Fruit fly (Drosophila melanogaster) whole organism, embryonic: ENCODE data around the gene GABPI.
A peak's percentile ranks its signal among the peaks of the same experiment; 100 is the strongest.

Experiments used
- Bdp1 ChIP-seq: fragments of 200-800 bp; sonication (Bioruptor generic); optimal IDR thresholded peaks from 3 replicates; lab custom pipeline; 2016; ENCODE audit warnings: missing biosample characterization, missing genetic modification characterization
- Bgb ChIP-seq: fragments of 200-800 bp; sonication (Bioruptor generic); IDR thresholded peaks from 2 replicates; pipeline ENCODE4 v1.3.6; 2022; ENCODE audit warnings: missing biosample characterization, missing genetic modification characterization; ENCODE audit not compliant: partially characterized antibody
- CG10565 ChIP-seq: fragments of 200-800 bp; sonication (Bioruptor generic); optimal IDR thresholded peaks from 3 replicates; lab custom pipeline; 2016; ENCODE audit warnings: missing biosample characterization, mild to moderate bottlenecking, missing genetic modification characterization
- CG11085 ChIP-seq: fragments of 200-800 bp; sonication (Bioruptor generic); IDR thresholded peaks from 2 replicates; pipeline ENCODE4 v1.3.6; 2022; ENCODE audit warnings: missing biosample characterization, missing genetic modification characterization
- CG13775 ChIP-seq: fragments of 200-800 bp; sonication (Bioruptor generic); optimal IDR thresholded peaks from 3 replicates; lab custom pipeline; 2017; ENCODE audit warnings: missing biosample characterization, mild to moderate bottlenecking, missing genetic modification characterization
- CG17612 ChIP-seq: fragments of 200-800 bp; sonication (Bioruptor generic); IDR thresholded peaks from 2 replicates; pipeline ENCODE4 v1.3.6; 2022; ENCODE audit warnings: missing biosample characterization, missing genetic modification characterization
- CG1832 ChIP-seq: fragments of 200-800 bp; sonication (Bioruptor generic); optimal IDR thresholded peaks from 2 replicates; lab custom pipeline; 2017; ENCODE audit warnings: missing biosample characterization, mild to moderate bottlenecking, missing genetic modification characterization, inconsistent platforms
- CG18476 ChIP-seq: fragments of 200-800 bp; sonication (Bioruptor generic); optimal IDR thresholded peaks from 2 replicates; lab custom pipeline; 2016; ENCODE audit warnings: missing biosample characterization, mild to moderate bottlenecking, missing genetic modification characterization
- CG34376 ChIP-seq: fragments of 200-800 bp; sonication (Bioruptor generic); optimal IDR thresholded peaks from 2 replicates; lab custom pipeline; 2018; ENCODE audit warnings: missing biosample characterization, mild to moderate bottlenecking, missing genetic modification characterization
- CG42726 ChIP-seq: fragments of 200-800 bp; sonication (Bioruptor generic); IDR thresholded peaks from 2 replicates; pipeline ENCODE4 v1.3.6; 2022; ENCODE audit warnings: missing biosample characterization, missing genetic modification characterization; ENCODE audit not compliant: partially characterized antibody
- CG4282 ChIP-seq: fragments of 200-800 bp; sonication (Bioruptor generic); optimal IDR thresholded peaks from 2 replicates; lab custom pipeline; 2016; ENCODE audit warnings: missing biosample characterization, missing genetic modification characterization
- CG4820 ChIP-seq: fragments of 200-800 bp; sonication (Bioruptor generic); optimal IDR thresholded peaks from 3 replicates; lab custom pipeline; 2016; ENCODE audit warnings: missing biosample characterization, missing genetic modification characterization
- CG7839 ChIP-seq: fragments of 200-800 bp; sonication (Bioruptor generic); optimal IDR thresholded peaks from 3 replicates; lab custom pipeline; 2018; ENCODE audit warnings: missing biosample characterization, mild to moderate bottlenecking, missing genetic modification characterization, moderate library complexity
- CG8388 ChIP-seq: fragments of 200-800 bp; sonication (Bioruptor generic); optimal IDR thresholded peaks from 2 replicates; lab custom pipeline; 2019; ENCODE audit warnings: missing biosample characterization, mild to moderate bottlenecking, missing genetic modification characterization, moderate library complexity
- CG9932 ChIP-seq: fragments of 200-800 bp; sonication (Bioruptor generic); IDR thresholded peaks from 2 replicates; pipeline ENCODE4 v1.3.6; 2022; ENCODE audit warnings: missing biosample characterization, missing genetic modification characterization
- D19B ChIP-seq: fragments of 200-800 bp; sonication (Bioruptor generic); optimal IDR thresholded peaks from 2 replicates; lab custom pipeline; 2017; ENCODE audit warnings: missing biosample characterization, mild to moderate bottlenecking, missing genetic modification characterization
- Dip3 ChIP-seq: fragments of 200-800 bp; sonication (Bioruptor generic); optimal IDR thresholded peaks from 3 replicates; lab custom pipeline; 2016; ENCODE audit warnings: missing biosample characterization, missing genetic modification characterization
- Dll ChIP-seq: fragments of 200-800 bp; sonication (Bioruptor generic); IDR thresholded peaks from 4 replicates; pipeline ENCODE4 v1.3.6; 2022; ENCODE audit warnings: missing biosample characterization, missing genetic modification characterization; ENCODE audit not compliant: partially characterized antibody
- Ets97D ChIP-seq: fragments of 200-800 bp; sonication (Bioruptor generic); optimal IDR thresholded peaks from 3 replicates; lab custom pipeline; 2016; ENCODE audit warnings: missing biosample characterization, missing genetic modification characterization
- Kr ChIP-seq: fragments of 200-800 bp; sonication (Bioruptor generic); optimal IDR thresholded peaks from 2 replicates; lab custom pipeline; 2017; ENCODE audit warnings: missing biosample characterization, mild to moderate bottlenecking, missing genetic modification characterization
- NfI ChIP-seq: fragments of 200-800 bp; sonication (Bioruptor generic); optimal IDR thresholded peaks from 3 replicates; lab custom pipeline; 2018; ENCODE audit warnings: missing biosample characterization, mild to moderate bottlenecking, missing genetic modification characterization, moderate library complexity
- Sin3A ChIP-seq: fragments of >200 bp; optimal IDR thresholded peaks from 2 replicates; lab custom pipeline; 2018
- Sox102F ChIP-seq: fragments of 200-800 bp; sonication (Bioruptor generic); optimal IDR thresholded peaks from 2 replicates; lab custom pipeline; 2018; ENCODE audit warnings: missing biosample characterization, mild to moderate bottlenecking, missing genetic modification characterization, moderate library complexity
- ac ChIP-seq: fragments of 200-800 bp; sonication (Bioruptor generic); optimal IDR thresholded peaks from 3 replicates; lab custom pipeline; 2017; ENCODE audit warnings: missing biosample characterization, mild to moderate bottlenecking, missing genetic modification characterization
- aop ChIP-seq: fragments of 200-800 bp; sonication (Bioruptor generic); IDR thresholded peaks from 2 replicates; pipeline ENCODE4 v1.3.6; 2022; ENCODE audit warnings: missing biosample characterization, missing genetic modification characterization
- ap ChIP-seq: fragments of 200-800 bp; sonication (Bioruptor generic); IDR thresholded peaks from 2 replicates; pipeline ENCODE4 v1.3.6; 2022; ENCODE audit warnings: missing biosample characterization, missing genetic modification characterization
- az2 ChIP-seq: fragments of 200-800 bp; sonication (Bioruptor generic); optimal IDR thresholded peaks from 3 replicates; lab custom pipeline; 2016; ENCODE audit warnings: missing biosample characterization, missing genetic modification characterization
- cato ChIP-seq: fragments of 200-800 bp; sonication (Bioruptor generic); optimal IDR thresholded peaks from 2 replicates; lab custom pipeline; 2016; ENCODE audit warnings: missing biosample characterization, missing genetic modification characterization, borderline replicate concordance
- caup ChIP-seq: fragments of 200-800 bp; sonication (Bioruptor generic); optimal IDR thresholded peaks from 3 replicates; lab custom pipeline; 2017; ENCODE audit warnings: missing biosample characterization, mild to moderate bottlenecking, missing genetic modification characterization, moderate library complexity; ENCODE audit not compliant: severe bottlenecking
- danr ChIP-seq: fragments of 200-800 bp; sonication (Bioruptor generic); IDR thresholded peaks from 2 replicates; pipeline ENCODE4 v1.3.6; 2022; ENCODE audit warnings: missing biosample characterization, missing genetic modification characterization
- ems ChIP-seq: fragments of 200-800 bp; sonication (Bioruptor generic); optimal IDR thresholded peaks from 3 replicates; lab custom pipeline; 2016; ENCODE audit warnings: missing biosample characterization, missing genetic modification characterization
- en ChIP-seq: fragments of 200-800 bp; sonication (Bioruptor generic); optimal IDR thresholded peaks from 2 replicates; lab custom pipeline; 2016; ENCODE audit warnings: missing biosample characterization, missing genetic modification characterization
- exex ChIP-seq: fragments of 200-800 bp; sonication (Bioruptor generic); optimal IDR thresholded peaks from 4 replicates; lab custom pipeline; 2018; ENCODE audit warnings: missing biosample characterization, mild to moderate bottlenecking, missing genetic modification characterization, moderate library complexity
- ftz-f1 ChIP-seq: fragments of 200-800 bp; sonication (Bioruptor generic); optimal IDR thresholded peaks from 2 replicates; lab custom pipeline; 2016; ENCODE audit warnings: missing biosample characterization, missing genetic modification characterization
- grau ChIP-seq: fragments of 200-800 bp; optimal IDR thresholded peaks from 3 replicates; lab custom pipeline; 2019; ENCODE audit warnings: missing biosample characterization, mild to moderate bottlenecking, missing genetic modification characterization, moderate library complexity
- gsb-n ChIP-seq: fragments of 200-800 bp; sonication (Bioruptor generic); optimal IDR thresholded peaks from 3 replicates; lab custom pipeline; 2018; ENCODE audit warnings: missing biosample characterization, mild to moderate bottlenecking, missing genetic modification characterization
- hb ChIP-seq: fragments of 200-800 bp; sonication (Bioruptor generic); IDR thresholded peaks from 3 replicates; pipeline ENCODE4 v1.3.6; 2022; ENCODE audit warnings: missing biosample characterization, missing genetic modification characterization; ENCODE audit not compliant: partially characterized antibody
- jigr1 ChIP-seq: fragments of 200-800 bp; sonication (Bioruptor generic); IDR thresholded peaks from 3 replicates; pipeline ENCODE4 v1.3.6; 2022; ENCODE audit warnings: missing biosample characterization, missing genetic modification characterization
- lola ChIP-seq, 3 experiments: fragments of >200 bp in 2 of 3; fragments of 200-800 bp in 1 of 3; sonication (Bioruptor generic) in 1 of 3; optimal IDR thresholded peaks; 2 replicates each; lab custom pipeline; 2017 to 2019; ENCODE audit warnings: missing biosample characterization in 3 of 3, missing genetic modification characterization in 3 of 3, mild to moderate bottlenecking in 1 of 3, moderate library complexity in 1 of 3
- lov ChIP-seq, 2 experiments: fragments of 200-800 bp in 1 of 2; fragments of >200 bp in 1 of 2; sonication (Bioruptor generic) in 1 of 2; IDR thresholded peaks in 1 of 2; optimal IDR thresholded peaks in 1 of 2; 2 replicates in 1 of 2; 3 replicates in 1 of 2; pipeline versions ENCODE4 v1.3.6 to Lab custom; 2017 to 2022; ENCODE audit warnings: missing biosample characterization in 1 of 2, missing genetic modification characterization in 1 of 2
- otp ChIP-seq: fragments of 200-800 bp; sonication (Bioruptor generic); IDR thresholded peaks from 3 replicates; pipeline ENCODE4, ENCODE4 v1.3.6; 2022; ENCODE audit warnings: missing biosample characterization, missing genetic modification characterization
- pfk ChIP-seq: fragments of 200-800 bp; sonication (Bioruptor generic); optimal IDR thresholded peaks from 2 replicates; lab custom pipeline; 2018; ENCODE audit warnings: missing biosample characterization, mild to moderate bottlenecking, missing genetic modification characterization, moderate library complexity
- phol ChIP-seq: fragments of 200-800 bp; sonication (Bioruptor generic); optimal IDR thresholded peaks from 3 replicates; lab custom pipeline; 2018; ENCODE audit warnings: missing biosample characterization, mild to moderate bottlenecking, missing genetic modification characterization, moderate library complexity
- pzg ChIP-seq: fragments of 200-800 bp; sonication (Bioruptor generic); optimal IDR thresholded peaks from 3 replicates; lab custom pipeline; 2018; ENCODE audit warnings: missing biosample characterization, mild to moderate bottlenecking, missing genetic modification characterization, moderate library complexity
- ranshi ChIP-seq: fragments of 200-800 bp; sonication (Bioruptor generic); IDR thresholded peaks from 2 replicates; pipeline ENCODE4 v1.3.6; 2022; ENCODE audit warnings: missing biosample characterization, missing genetic modification characterization
- slp2 ChIP-seq: fragments of 200-800 bp; sonication (Bioruptor generic); optimal IDR thresholded peaks from 2 replicates; lab custom pipeline; 2016; ENCODE audit warnings: missing biosample characterization, missing genetic modification characterization
- sug ChIP-seq: fragments of 200-800 bp; optimal IDR thresholded peaks from 2 replicates; lab custom pipeline; 2019; ENCODE audit warnings: missing biosample characterization, mild to moderate bottlenecking, missing genetic modification characterization, moderate library complexity

Gene GABPI

DNA sequence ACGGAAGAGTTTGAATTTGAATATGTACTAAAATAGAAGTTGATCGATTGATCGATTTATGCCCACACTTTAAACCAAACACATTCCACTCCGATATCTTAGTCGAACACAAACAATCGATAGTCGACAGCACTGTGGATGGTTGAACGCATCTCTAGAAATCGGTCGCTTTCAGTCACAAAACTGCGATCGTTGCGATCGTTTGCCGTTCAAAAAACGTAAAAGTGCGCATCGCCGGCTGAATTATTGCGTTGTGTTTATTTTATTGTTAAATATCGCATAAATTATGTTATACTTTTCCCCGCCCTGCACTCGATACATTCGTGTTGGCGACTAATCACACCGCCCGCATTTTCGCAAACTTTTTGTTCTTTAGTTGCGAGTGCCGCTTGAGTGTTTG, 31.2 kb upstream of the GABPI start, which contains the start of gene Ccdc85 (continued):
- TF ChIP-seq hb (GFP tag; lab: Robert Waterston, UW) (peak; percentile 98), CG13775 (GFP tag; lab: Kevin White, UChicago) (no peak), lola (GFP tag; optimal IDR thresholded peaks at IDR 0.05; lab: Kevin White, UChicago) (no peak), exex (tag; lab: Kevin White, UChicago) (no peak), ranshi (GFP tag; lab: Robert Waterston, UW) (no peak), grau (peak; percentile 17), sug (tag; lab: Kevin White, UChicago) (peak; percentile 27), gsb-n (tag; lab: Kevin White, UChicago) (no peak), jigr1 (GFP tag; lab: Robert Waterston, UW) (no peak), CG11085 (GFP tag; lab: Robert Waterston, UW) (no peak), CG34376 (GFP tag; lab: Kevin White, UChicago) (peak; percentile 5), NfI (GFP tag; lab: Kevin White, UChicago) (no peak), Ets97D (peak; percentile 58), Bgb (peak; percentile 98), Dll (GFP tag; lab: Robert Waterston, UW) (peak; percentile 93), pfk (GFP tag; lab: Kevin White, UChicago) (no peak), CG7839 (tag; lab: Kevin White, UChicago) (no peak), D19B (no peak), CG10565 (GFP tag; lab: Kevin White, UChicago) (no peak), CG42726 (GFP tag; lab: Robert Waterston, UW) (peak; percentile 92), Sox102F (no peak), ap (GFP tag; lab: Robert Waterston, UW) (no peak), phol (tag; lab: Kevin White, UChicago) (peak; percentile 33), lov (optimal IDR thresholded peaks at IDR 0.05; lab: Kevin White, UChicago) (no peak), lov (GFP tag; IDR thresholded peaks at IDR 0.05; lab: Robert Waterston, UW) (0 out of 3 replicates have a peak, but pooled peaks have one; percentile 26), aop (no peak), slp2 (GFP tag; lab: Kevin White, UChicago) (no peak), pzg (GFP tag; lab: Kevin White, UChicago) (peak; percentile 80), CG17612 (GFP tag; lab: Robert Waterston, UW) (no peak), ac (GFP tag; lab: Kevin White, UChicago) (no peak), Bdp1 (GFP tag; lab: Kevin White, UChicago) (no peak), Kr (GFP tag; lab: Kevin White, UChicago) (no peak), CG1832 (GFP tag; lab: Kevin White, UChicago) (no peak), CG4820 (no peak), CG4282 (GFP tag; lab: Kevin White, UChicago) (no peak), CG18476 (GFP tag; lab: Kevin White, UChicago) (no peak), otp (GFP tag; lab: Robert Waterston, UW) (no peak), caup (peak; percentile 11), en (GFP tag; lab: Kevin White, UChicago) (no peak), ftz-f1 (no peak), Dip3 (GFP tag; lab: Kevin White, UChicago) (no peak), az2 (GFP tag; lab: Kevin White, UChicago) (no peak), CG9932 (GFP tag; lab: Robert Waterston, UW) (peak; percentile 6; the same call in 1 of the 2 replicates), cato (no peak), danr (GFP tag; lab: Robert Waterston, UW) (no peak), Sin3A (lab: Kevin White, UChicago) (peak; percentile 30), CG8388 (GFP tag; lab: Kevin White, UChicago) (no peak), ems (GFP tag; lab: Kevin White, UChicago) (no peak)
